Fruit fly (Drosophila melanogaster) whole organism, embryonic: ENCODE measurements around the gene CG13984.

Source experiments
- Aef1 ChIP-seq: fragments of 200-800 bp; sonication (Bioruptor generic); IDR thresholded peaks from 3 replicates; pipeline ENCODE4 v1.3.6; 2022; ENCODE audit warnings: missing biosample characterization, missing genetic modification characterization
- B-H1 ChIP-seq: fragments of 200-800 bp; sonication (Bioruptor generic); IDR thresholded peaks from 3 replicates; pipeline ENCODE4 v1.3.6; 2022; ENCODE audit warnings: missing biosample characterization, missing genetic modification characterization
- Bdp1 ChIP-seq: fragments of 200-800 bp; sonication (Bioruptor generic); optimal IDR thresholded peaks from 3 replicates; lab custom pipeline; 2016; ENCODE audit warnings: missing biosample characterization, missing genetic modification characterization
- CG10654 ChIP-seq: fragments of 200-800 bp; sonication (Bioruptor generic); optimal IDR thresholded peaks from 2 replicates; lab custom pipeline; 2016; ENCODE audit warnings: missing biosample characterization, missing genetic modification characterization
- CG11695 ChIP-seq: fragments of 200-800 bp; sonication (Bioruptor generic); IDR thresholded peaks from 3 replicates; pipeline ENCODE4 v1.3.6; 2022; ENCODE audit warnings: missing biosample characterization, missing genetic modification characterization
- CG11723 ChIP-seq: fragments of 200-800 bp; sonication (Bioruptor generic); optimal IDR thresholded peaks from 2 replicates; lab custom pipeline; 2017; ENCODE audit warnings: missing biosample characterization, mild to moderate bottlenecking, missing genetic modification characterization
- CG12391 ChIP-seq: fragments of 200-800 bp; sonication (Bioruptor generic); optimal IDR thresholded peaks from 3 replicates; lab custom pipeline; 2018; ENCODE audit warnings: missing biosample characterization, mild to moderate bottlenecking, missing genetic modification characterization, moderate library complexity
- CG14014 ChIP-seq: fragments of 200-800 bp; sonication (Bioruptor generic); IDR thresholded peaks from 2 replicates; pipeline ENCODE4 v1.3.6; 2022; ENCODE audit warnings: missing biosample characterization, missing genetic modification characterization
- CG15479 ChIP-seq: fragments of 200-800 bp; sonication (Bioruptor generic); optimal IDR thresholded peaks from 3 replicates; lab custom pipeline; 2019; ENCODE audit warnings: missing biosample characterization, mild to moderate bottlenecking, missing genetic modification characterization, moderate library complexity
- CG16779 ChIP-seq: fragments of 200-800 bp; sonication (Bioruptor generic); IDR thresholded peaks from 2 replicates; pipeline ENCODE4 v1.3.6; 2022; ENCODE audit warnings: missing biosample characterization, missing genetic modification characterization
- CG16863 ChIP-seq: fragments of 200-800 bp; sonication (Bioruptor generic); optimal IDR thresholded peaks from 3 replicates; lab custom pipeline; 2016; ENCODE audit warnings: missing biosample characterization, missing genetic modification characterization
- CG17568 ChIP-seq: fragments of 200-800 bp; sonication (Bioruptor generic); optimal IDR thresholded peaks from 2 replicates; lab custom pipeline; 2018; ENCODE audit warnings: missing biosample characterization, mild to moderate bottlenecking, missing genetic modification characterization, moderate library complexity
- CG31365 ChIP-seq: fragments of 200-800 bp; sonication (Bioruptor generic); optimal IDR thresholded peaks from 2 replicates; lab custom pipeline; 2018; ENCODE audit warnings: missing biosample characterization, mild to moderate bottlenecking, missing genetic modification characterization
- CG3281 ChIP-seq: fragments of 200-800 bp; sonication (Bioruptor generic); optimal IDR thresholded peaks from 3 replicates; lab custom pipeline; 2017; ENCODE audit warnings: missing biosample characterization, mild to moderate bottlenecking, missing genetic modification characterization
- CG34376 ChIP-seq: fragments of 200-800 bp; sonication (Bioruptor generic); optimal IDR thresholded peaks from 2 replicates; lab custom pipeline; 2018; ENCODE audit warnings: missing biosample characterization, mild to moderate bottlenecking, missing genetic modification characterization
- CG3847 ChIP-seq: fragments of 200-800 bp; sonication (Bioruptor generic); IDR thresholded peaks from 2 replicates; pipeline ENCODE4 v1.3.6; 2022; ENCODE audit warnings: missing biosample characterization, missing genetic modification characterization
- CG4404 ChIP-seq: fragments of 200-800 bp; sonication (Bioruptor generic); IDR thresholded peaks from 2 replicates; pipeline ENCODE4 v1.3.6; 2022; ENCODE audit warnings: missing biosample characterization, missing genetic modification characterization
- CG6254 ChIP-seq: fragments of 200-800 bp; sonication (Bioruptor generic); optimal IDR thresholded peaks from 3 replicates; lab custom pipeline; 2017; ENCODE audit warnings: mild to moderate bottlenecking, missing biosample characterization, missing genetic modification reagents, missing genetic modification characterization
- CG7786 ChIP-seq: fragments of 200-800 bp; sonication (Bioruptor generic); optimal IDR thresholded peaks from 2 replicates; lab custom pipeline; 2016; ENCODE audit warnings: missing biosample characterization, missing genetic modification characterization
- CG7987 ChIP-seq: fragments of 200-800 bp; sonication (Bioruptor generic); optimal IDR thresholded peaks from 2 replicates; lab custom pipeline; 2018; ENCODE audit warnings: missing biosample characterization, mild to moderate bottlenecking, missing genetic modification characterization, moderate library complexity
- Camta ChIP-seq: fragments of 200-800 bp; sonication (Bioruptor generic); optimal IDR thresholded peaks from 2 replicates; lab custom pipeline; 2016; ENCODE audit warnings: missing biosample characterization, missing genetic modification characterization
- Gug ChIP-seq: fragments of 200-800 bp; sonication (Bioruptor generic); IDR thresholded peaks from 4 replicates; pipeline ENCODE4 v1.3.6; 2022; ENCODE audit warnings: missing biosample characterization, missing genetic modification characterization
- HLHmδ ChIP-seq: fragments of 200-800 bp; sonication (Bioruptor generic); optimal IDR thresholded peaks from 2 replicates; lab custom pipeline; 2018; ENCODE audit warnings: missing biosample characterization, mild to moderate bottlenecking, missing genetic modification characterization, moderate library complexity
- Hsf ChIP-seq: fragments of 200-800 bp; sonication (Bioruptor generic); optimal IDR thresholded peaks from 3 replicates; lab custom pipeline; 2016; ENCODE audit warnings: missing biosample characterization, missing genetic modification characterization
- Kr ChIP-seq: fragments of 200-800 bp; sonication (Bioruptor generic); optimal IDR thresholded peaks from 2 replicates; lab custom pipeline; 2017; ENCODE audit warnings: missing biosample characterization, mild to moderate bottlenecking, missing genetic modification characterization
- NK7.1 ChIP-seq: fragments of 200-800 bp; sonication (Bioruptor generic); optimal IDR thresholded peaks from 3 replicates; lab custom pipeline; 2016; ENCODE audit warnings: missing biosample characterization, missing genetic modification characterization
- NfI ChIP-seq: fragments of 200-800 bp; sonication (Bioruptor generic); optimal IDR thresholded peaks from 3 replicates; lab custom pipeline; 2018; ENCODE audit warnings: missing biosample characterization, mild to moderate bottlenecking, missing genetic modification characterization, moderate library complexity
- Pdp1 ChIP-seq, 2 experiments: fragments of 200-800 bp; sonication (Bioruptor generic); optimal IDR thresholded peaks; 3 replicates each; lab custom pipeline; 2016; ENCODE audit warnings: missing biosample characterization in 2 of 2, missing genetic modification characterization in 2 of 2, mild to moderate bottlenecking in 1 of 2, moderate library complexity in 1 of 2
- Sox100B ChIP-seq: fragments of 200-800 bp; sonication (Bioruptor generic); optimal IDR thresholded peaks from 3 replicates; lab custom pipeline; 2018; ENCODE audit warnings: missing biosample characterization, mild to moderate bottlenecking, missing genetic modification characterization
- al ChIP-seq: fragments of 200-800 bp; sonication (Bioruptor generic); IDR thresholded peaks from 2 replicates; pipeline ENCODE4 v1.3.6; 2022; ENCODE audit warnings: missing biosample characterization, missing genetic modification characterization
- cwo ChIP-seq: fragments of 200-800 bp; sonication (Bioruptor generic); optimal IDR thresholded peaks from 3 replicates; lab custom pipeline; 2017; ENCODE audit warnings: missing biosample characterization, missing genetic modification characterization, mild to moderate bottlenecking, moderate library complexity, missing genetic modification reagents
- dimm ChIP-seq: fragments of 200-800 bp; sonication (Bioruptor generic); IDR thresholded peaks from 2 replicates; pipeline ENCODE4 v1.3.6; 2022; ENCODE audit warnings: missing biosample characterization, missing genetic modification characterization
- gce ChIP-seq: fragments of 200-800 bp; sonication (Bioruptor generic); IDR thresholded peaks from 3 replicates; pipeline ENCODE4 v1.3.6; 2022; ENCODE audit warnings: missing biosample characterization, missing genetic modification characterization
- jing ChIP-seq: fragments of 200-800 bp; sonication (Bioruptor generic); optimal IDR thresholded peaks from 2 replicates; lab custom pipeline; 2018; ENCODE audit warnings: missing biosample characterization, mild to moderate bottlenecking, missing genetic modification characterization
- kah ChIP-seq: fragments of 200-800 bp; sonication (Bioruptor generic); optimal IDR thresholded peaks from 2 replicates; lab custom pipeline; 2018; ENCODE audit warnings: missing biosample characterization, mild to moderate bottlenecking, missing genetic modification characterization
- kni ChIP-seq: fragments of 200-800 bp; sonication (Bioruptor generic); optimal IDR thresholded peaks from 3 replicates; lab custom pipeline; 2017; ENCODE audit warnings: mild to moderate bottlenecking, missing biosample characterization, missing genetic modification reagents, missing genetic modification characterization
- lbe ChIP-seq: fragments of 200-800 bp; sonication (Bioruptor generic); optimal IDR thresholded peaks from 2 replicates; lab custom pipeline; 2016; ENCODE audit warnings: missing biosample characterization, mild to moderate bottlenecking, missing genetic modification characterization
- lola ChIP-seq, 3 experiments: fragments of >200 bp in 2 of 3; fragments of 200-800 bp in 1 of 3; sonication (Bioruptor generic) in 1 of 3; optimal IDR thresholded peaks; 2 replicates each; lab custom pipeline; 2017 to 2019; ENCODE audit warnings: missing biosample characterization in 3 of 3, missing genetic modification characterization in 3 of 3, mild to moderate bottlenecking in 1 of 3, moderate library complexity in 1 of 3
- lov ChIP-seq, 2 experiments: fragments of 200-800 bp in 1 of 2; fragments of >200 bp in 1 of 2; sonication (Bioruptor generic) in 1 of 2; IDR thresholded peaks in 1 of 2; optimal IDR thresholded peaks in 1 of 2; 2 replicates in 1 of 2; 3 replicates in 1 of 2; pipeline versions ENCODE4 v1.3.6 to Lab custom; 2017 to 2022; ENCODE audit warnings: missing biosample characterization in 1 of 2, missing genetic modification characterization in 1 of 2
- pfk ChIP-seq: fragments of 200-800 bp; sonication (Bioruptor generic); optimal IDR thresholded peaks from 2 replicates; lab custom pipeline; 2018; ENCODE audit warnings: missing biosample characterization, mild to moderate bottlenecking, missing genetic modification characterization, moderate library complexity
- pho ChIP-seq: fragments of 200-800 bp; sonication (Bioruptor generic); optimal IDR thresholded peaks from 2 replicates; lab custom pipeline; 2016; ENCODE audit warnings: missing biosample characterization, missing genetic modification characterization
- pros ChIP-seq: fragments of 200-800 bp; sonication (Bioruptor generic); optimal IDR thresholded peaks from 3 replicates; lab custom pipeline; 2019; ENCODE audit warnings: missing biosample characterization, mild to moderate bottlenecking, missing genetic modification characterization, moderate library complexity
- row ChIP-seq: fragments of 200-800 bp; sonication (Bioruptor generic); IDR thresholded peaks from 3 replicates; pipeline ENCODE4 v1.3.6; 2022; ENCODE audit warnings: missing biosample characterization, missing genetic modification characterization
- salm ChIP-seq: fragments of 200-800 bp; sonication (Bioruptor generic); optimal IDR thresholded peaks from 2 replicates; lab custom pipeline; 2018; ENCODE audit warnings: missing biosample characterization, mild to moderate bottlenecking, missing genetic modification characterization
- slbo ChIP-seq: fragments of 200-800 bp; sonication (Bioruptor generic); IDR thresholded peaks from 2 replicates; pipeline ENCODE4 v1.3.6; 2022; ENCODE audit warnings: missing biosample characterization, missing genetic modification characterization
- unpg ChIP-seq: fragments of 200-800 bp; sonication (Bioruptor generic); optimal IDR thresholded peaks from 3 replicates; lab custom pipeline; 2018; ENCODE audit warnings: missing biosample characterization, mild to moderate bottlenecking, missing genetic modification characterization, moderate library complexity
- wek ChIP-seq: fragments of 200-800 bp; sonication (Bioruptor generic); optimal IDR thresholded peaks from 3 replicates; lab custom pipeline; 2018; ENCODE audit warnings: missing biosample characterization, mild to moderate bottlenecking, missing genetic modification characterization, moderate library complexity

Gene CG13984

dm6 chr2L:6339010-6339897, 30.6 kb downstream of the CG13984 start (continued):
- peak; percentile 32 for TF ChIP-seq cwo
- TF ChIP-seq al (GFP tag; lab: Robert Waterston, UW): peak; percentile 18; the same call in 1 of the 2 replicates
- TF ChIP-seq Pdp1 (GFP tag; optimal IDR thresholded peaks at IDR 0.05; lab: Kevin White, UChicago): peak; percentile 54 to 86
- peak; percentile 69 for TF ChIP-seq HLHmδ (GFP tag; lab: Kevin White, UChicago)
- no peak for TF ChIP-seq Sox100B (GFP tag; lab: Kevin White, UChicago)
- peak; percentile 14 for TF ChIP-seq NfI (GFP tag; lab: Kevin White, UChicago)
- no peak for TF ChIP-seq CG16779 (GFP tag; lab: Robert Waterston, UW)
- TF ChIP-seq CG7786 (GFP tag; lab: Kevin White, UChicago): peak; percentile 71
- TF ChIP-seq CG6254: no peak
- peak; percentile 32 for TF ChIP-seq pros
- TF ChIP-seq slbo (GFP tag; lab: Robert Waterston, UW): peak; percentile 42; the same call in 1 of the 2 replicates
- TF ChIP-seq wek: no peak
- TF ChIP-seq pfk (GFP tag; lab: Kevin White, UChicago): no peak
- TF ChIP-seq unpg (GFP tag; lab: Kevin White, UChicago): peak; percentile 44
- no peak for TF ChIP-seq CG31365
- peak in 1 of 3 experiments; percentile 5 for TF ChIP-seq lola (GFP tag; optimal IDR thresholded peaks at IDR 0.05; lab: Kevin White, UChicago)
- TF ChIP-seq salm: no peak
- peak; percentile 19; the same call in 1 of the 3 replicates for TF ChIP-seq B-H1
- TF ChIP-seq Gug (GFP tag; lab: Robert Waterston, UW): peak; percentile 28; the same call in 1 of the 4 replicates
- no peak for TF ChIP-seq lov (optimal IDR thresholded peaks at IDR 0.05; lab: Kevin White, UChicago)
- TF ChIP-seq lov (GFP tag; IDR thresholded peaks at IDR 0.05; lab: Robert Waterston, UW): peak; percentile 4; the same call in 1 of the 3 replicates
- TF ChIP-seq CG12391 (tag; lab: Kevin White, UChicago): peak; percentile 41
- TF ChIP-seq kah: peak; percentile 98
- no peak for TF ChIP-seq CG11695 (GFP tag; lab: Robert Waterston, UW)
- TF ChIP-seq CG10654 (GFP tag; lab: Kevin White, UChicago): no peak
- peak; percentile 97 for TF ChIP-seq kni (GFP tag; lab: Kevin White, UChicago)
- TF ChIP-seq Kr (GFP tag; lab: Kevin White, UChicago): no peak
- peak; percentile 40 for TF ChIP-seq CG16863 (GFP tag; lab: Kevin White, UChicago)
- TF ChIP-seq CG7987 (GFP tag; lab: Kevin White, UChicago): no peak
- no peak for TF ChIP-seq gce (GFP tag; lab: Robert Waterston, UW)
- no peak for TF ChIP-seq lbe (GFP tag; lab: Kevin White, UChicago)
- no peak for TF ChIP-seq jing (GFP tag; lab: Kevin White, UChicago)
- TF ChIP-seq CG3847 (GFP tag; lab: Robert Waterston, UW): peak; percentile 33; the same call in 1 of the 2 replicates
- no peak for TF ChIP-seq dimm (GFP tag; lab: Robert Waterston, UW)
- no peak for TF ChIP-seq CG4404 (GFP tag; lab: Robert Waterston, UW)
- no peak for TF ChIP-seq CG11723
- TF ChIP-seq NK7.1 (GFP tag; lab: Kevin White, UChicago): no peak
- TF ChIP-seq row (GFP tag; lab: Robert Waterston, UW): peak; percentile 73
- TF ChIP-seq CG3281 (GFP tag; lab: Kevin White, UChicago): peak; percentile 59
- peak; percentile 16 for TF ChIP-seq pho
- TF ChIP-seq Camta (GFP tag; lab: Kevin White, UChicago): peak; percentile 5
- peak; percentile 47 for TF ChIP-seq CG14014 (GFP tag; lab: Robert Waterston, UW)
- peak; percentile 41 for TF ChIP-seq CG17568
- peak; percentile 32 for TF ChIP-seq Hsf (GFP tag; lab: Kevin White, UChicago)
- TF ChIP-seq CG15479 (GFP tag; lab: Kevin White, UChicago): peak; percentile 39
- no peak for TF ChIP-seq Bdp1
- TF ChIP-seq CG34376: no peak
- peak; percentile 39; the same call in 1 of the 3 replicates for TF ChIP-seq Aef1 (GFP tag; lab: Robert Waterston, UW)
